Fruit fly (Drosophila melanogaster) whole organism, embryonic: ENCODE data around the gene bsk.
A peak's percentile ranks its signal among the peaks of the same experiment; 100 is the strongest.

Experiments used
- Abd-B ChIP-seq: fragments of 200-800 bp; sonication (Bioruptor generic); optimal IDR thresholded peaks from 2 replicates; lab custom pipeline; 2018; ENCODE audit warnings: missing biosample characterization, mild to moderate bottlenecking, missing genetic modification characterization, moderate library complexity
- CG13775 ChIP-seq: fragments of 200-800 bp; sonication (Bioruptor generic); optimal IDR thresholded peaks from 3 replicates; lab custom pipeline; 2017; ENCODE audit warnings: missing biosample characterization, mild to moderate bottlenecking, missing genetic modification characterization
- CG15601 ChIP-seq: fragments of 200-800 bp; sonication (Bioruptor generic); optimal IDR thresholded peaks from 3 replicates; lab custom pipeline; 2019; ENCODE audit warnings: missing biosample characterization, mild to moderate bottlenecking, missing genetic modification characterization, moderate library complexity
- CG1603 ChIP-seq: fragments of 200-800 bp; sonication (Bioruptor generic); optimal IDR thresholded peaks from 2 replicates; lab custom pipeline; 2019; ENCODE audit warnings: missing biosample characterization, mild to moderate bottlenecking, missing genetic modification characterization, moderate library complexity
- CG18619 ChIP-seq: fragments of 200-800 bp; sonication (Bioruptor generic); optimal IDR thresholded peaks from 3 replicates; lab custom pipeline; 2017; ENCODE audit warnings: missing biosample characterization, mild to moderate bottlenecking, missing genetic modification characterization
- CG2199 ChIP-seq: fragments of 200-800 bp; sonication (Bioruptor generic); IDR thresholded peaks from 3 replicates; pipeline ENCODE4 v1.3.6; 2022; ENCODE audit warnings: missing biosample characterization, missing genetic modification characterization
- CG30020 ChIP-seq: fragments of 200-800 bp; optimal IDR thresholded peaks from 2 replicates; lab custom pipeline; 2019; ENCODE audit warnings: missing biosample characterization, mild to moderate bottlenecking, missing genetic modification characterization, moderate library complexity
- CG34376 ChIP-seq: fragments of 200-800 bp; sonication (Bioruptor generic); optimal IDR thresholded peaks from 2 replicates; lab custom pipeline; 2018; ENCODE audit warnings: missing biosample characterization, mild to moderate bottlenecking, missing genetic modification characterization
- CG3726 ChIP-seq: fragments of 200-800 bp; sonication (Bioruptor generic); IDR thresholded peaks from 3 replicates; pipeline ENCODE4, ENCODE4 v1.3.6; 2022; ENCODE audit warnings: missing biosample characterization, missing genetic modification characterization
- CG6654 ChIP-seq: fragments of 200-800 bp; sonication (Bioruptor generic); optimal IDR thresholded peaks from 2 replicates; lab custom pipeline; 2017; ENCODE audit warnings: missing biosample characterization, mild to moderate bottlenecking, missing genetic modification characterization
- CG6791 ChIP-seq: fragments of 200-800 bp; sonication (Bioruptor generic); IDR thresholded peaks from 3 replicates; pipeline ENCODE4 v1.3.6; 2022; ENCODE audit warnings: missing biosample characterization, missing genetic modification characterization; ENCODE audit not compliant: partially characterized antibody
- CG6813 ChIP-seq: fragments of 200-800 bp; sonication (Bioruptor generic); optimal IDR thresholded peaks from 2 replicates; lab custom pipeline; 2017; ENCODE audit warnings: missing biosample characterization, missing genetic modification characterization, mild to moderate bottlenecking, moderate library complexity, missing genetic modification reagents
- CG7839 ChIP-seq: fragments of 200-800 bp; sonication (Bioruptor generic); optimal IDR thresholded peaks from 3 replicates; lab custom pipeline; 2018; ENCODE audit warnings: missing biosample characterization, mild to moderate bottlenecking, missing genetic modification characterization, moderate library complexity
- CG9215 ChIP-seq: fragments of 200-800 bp; sonication (Bioruptor generic); IDR thresholded peaks from 2 replicates; pipeline ENCODE4 v1.3.6; 2022; ENCODE audit warnings: missing biosample characterization, missing genetic modification characterization
- CG9437 ChIP-seq: fragments of 200-800 bp; sonication (Bioruptor generic); optimal IDR thresholded peaks from 2 replicates; lab custom pipeline; 2018; ENCODE audit warnings: missing biosample characterization, mild to moderate bottlenecking, missing genetic modification characterization
- CG9727 ChIP-seq: fragments of 200-800 bp; sonication (Bioruptor generic); optimal IDR thresholded peaks from 3 replicates; lab custom pipeline; 2017; ENCODE audit warnings: missing biosample characterization, mild to moderate bottlenecking, missing genetic modification characterization
- CrebB ChIP-seq: fragments of 200-800 bp; sonication (Bioruptor generic); optimal IDR thresholded peaks from 3 replicates; lab custom pipeline; 2018; ENCODE audit warnings: missing biosample characterization, mild to moderate bottlenecking, missing genetic modification characterization
- Doc2 ChIP-seq: fragments of 200-800 bp; sonication (Bioruptor generic); IDR thresholded peaks from 2 replicates; pipeline ENCODE4 v1.3.6; 2022; ENCODE audit warnings: missing biosample characterization, missing genetic modification characterization
- E2f1 ChIP-seq: fragments of 200-800 bp; sonication (Bioruptor generic); IDR thresholded peaks from 2 replicates; pipeline ENCODE4 v1.3.6; 2022; ENCODE audit warnings: missing biosample characterization, missing genetic modification characterization
- ERR ChIP-seq: fragments of 200-800 bp; sonication (Bioruptor generic); optimal IDR thresholded peaks from 2 replicates; lab custom pipeline; 2016; ENCODE audit warnings: missing biosample characterization, missing genetic modification characterization
- H2.0 ChIP-seq: fragments of 200-800 bp; sonication (Bioruptor generic); IDR thresholded peaks from 2 replicates; pipeline ENCODE4 v1.3.6; 2022; ENCODE audit warnings: missing biosample characterization, missing genetic modification characterization
- HLH54F ChIP-seq: fragments of 200-800 bp; sonication (Bioruptor generic); optimal IDR thresholded peaks from 3 replicates; lab custom pipeline; 2016; ENCODE audit warnings: missing biosample characterization, missing genetic modification characterization
- Hey ChIP-seq: fragments of 200-800 bp; sonication (Bioruptor generic); optimal IDR thresholded peaks from 3 replicates; lab custom pipeline; 2018; ENCODE audit warnings: missing biosample characterization, mild to moderate bottlenecking, missing genetic modification characterization
- Hr3 ChIP-seq: fragments of 200-800 bp; sonication (Bioruptor generic); optimal IDR thresholded peaks from 3 replicates; lab custom pipeline; 2016; ENCODE audit warnings: missing biosample characterization, missing genetic modification characterization
- Rfx ChIP-seq: fragments of 200-800 bp; sonication (Bioruptor generic); IDR thresholded peaks from 2 replicates; pipeline ENCODE4 v1.3.6; 2022; ENCODE audit warnings: missing biosample characterization, missing genetic modification characterization
- al ChIP-seq: fragments of 200-800 bp; sonication (Bioruptor generic); IDR thresholded peaks from 2 replicates; pipeline ENCODE4 v1.3.6; 2022; ENCODE audit warnings: missing biosample characterization, missing genetic modification characterization
- ara ChIP-seq: fragments of 200-800 bp; sonication (Bioruptor generic); IDR thresholded peaks from 2 replicates; pipeline ENCODE4 v1.3.6; 2022; ENCODE audit warnings: missing biosample characterization, missing genetic modification characterization
- az2 ChIP-seq: fragments of 200-800 bp; sonication (Bioruptor generic); optimal IDR thresholded peaks from 3 replicates; lab custom pipeline; 2016; ENCODE audit warnings: missing biosample characterization, missing genetic modification characterization
- bsh ChIP-seq, 2 experiments: fragments of 200-800 bp; sonication (Bioruptor generic); optimal IDR thresholded peaks; 2 replicates each; lab custom pipeline; 2017 to 2018; ENCODE audit warnings: mild to moderate bottlenecking in 2 of 2, missing biosample characterization in 2 of 2, missing genetic modification characterization in 2 of 2, moderate library complexity in 1 of 2
- cad ChIP-seq: fragments of >200 bp; optimal IDR thresholded peaks from 2 replicates; lab custom pipeline; 2017; ENCODE audit warnings: missing biosample characterization, missing genetic modification characterization
- chif ChIP-seq, 2 experiments: fragments of 200-800 bp; sonication (Bioruptor generic); optimal IDR thresholded peaks; 3 replicates each; lab custom pipeline; 2016; ENCODE audit warnings: missing biosample characterization in 2 of 2, missing genetic modification characterization in 2 of 2
- chinmo ChIP-seq: fragments of 200-800 bp; sonication (Bioruptor generic); IDR thresholded peaks from 4 replicates; pipeline ENCODE4 v1.3.6; 2022; ENCODE audit warnings: missing biosample characterization, missing genetic modification characterization; ENCODE audit not compliant: partially characterized antibody
- chm ChIP-seq: fragments of 200-800 bp; sonication (Bioruptor generic); IDR thresholded peaks from 2 replicates; pipeline ENCODE4 v1.3.6; 2022; ENCODE audit warnings: missing biosample characterization, missing genetic modification characterization
- danr ChIP-seq: fragments of 200-800 bp; sonication (Bioruptor generic); IDR thresholded peaks from 2 replicates; pipeline ENCODE4 v1.3.6; 2022; ENCODE audit warnings: missing biosample characterization, missing genetic modification characterization
- dm ChIP-seq: fragments of 200-800 bp; sonication (Bioruptor generic); optimal IDR thresholded peaks from 3 replicates; lab custom pipeline; 2016; ENCODE audit warnings: missing biosample characterization, missing genetic modification characterization
- eve ChIP-seq, 2 experiments: fragments of >200 bp; optimal IDR thresholded peaks; 2 replicates each; lab custom pipeline; 2017; ENCODE audit warnings: missing biosample characterization in 2 of 2, missing genetic modification characterization in 2 of 2
- fd102C ChIP-seq: fragments of 200-800 bp; sonication (Bioruptor generic); optimal IDR thresholded peaks from 2 replicates; lab custom pipeline; 2018; ENCODE audit warnings: missing biosample characterization, mild to moderate bottlenecking, missing genetic modification characterization, moderate library complexity
- fd96Cb ChIP-seq: fragments of 200-800 bp; sonication (Bioruptor generic); optimal IDR thresholded peaks from 2 replicates; lab custom pipeline; 2018; ENCODE audit warnings: missing biosample characterization, mild to moderate bottlenecking, missing genetic modification characterization, moderate library complexity
- gsb ChIP-seq: fragments of 200-800 bp; sonication (Bioruptor generic); IDR thresholded peaks from 2 replicates; pipeline ENCODE4 v1.3.6; 2022; ENCODE audit warnings: missing biosample characterization, missing genetic modification characterization
- h ChIP-seq: fragments of >200 bp; optimal IDR thresholded peaks from 2 replicates; lab custom pipeline; 2017
- mam ChIP-seq: fragments of 200-800 bp; sonication (Bioruptor generic); optimal IDR thresholded peaks from 3 replicates; lab custom pipeline; 2016; ENCODE audit warnings: missing biosample characterization, missing genetic modification characterization
- pnt ChIP-seq: fragments of 200-800 bp; sonication (Bioruptor generic); optimal IDR thresholded peaks from 3 replicates; lab custom pipeline; 2016; ENCODE audit warnings: missing biosample characterization, missing genetic modification characterization
- ranshi ChIP-seq: fragments of 200-800 bp; sonication (Bioruptor generic); IDR thresholded peaks from 2 replicates; pipeline ENCODE4 v1.3.6; 2022; ENCODE audit warnings: missing biosample characterization, missing genetic modification characterization
- schlank ChIP-seq: fragments of 200-800 bp; sonication (Bioruptor generic); optimal IDR thresholded peaks from 2 replicates; lab custom pipeline; 2018; ENCODE audit warnings: missing biosample characterization, mild to moderate bottlenecking, missing genetic modification characterization
- sens ChIP-seq: fragments of 200-800 bp; sonication (Bioruptor generic); peaks from one replicate; lab custom pipeline; 2016; ENCODE audit warnings: missing biosample characterization, missing genetic modification characterization
- seq ChIP-seq: fragments of 200-800 bp; sonication (Bioruptor generic); IDR thresholded peaks from 2 replicates; pipeline ENCODE4 v1.3.6; 2022; ENCODE audit warnings: missing biosample characterization, missing genetic modification characterization
- stc ChIP-seq: fragments of 200-800 bp; sonication (Bioruptor generic); IDR thresholded peaks from 2 replicates; pipeline ENCODE4 v1.3.6; 2022; ENCODE audit warnings: missing biosample characterization, missing genetic modification characterization
- tna ChIP-seq: fragments of 200-800 bp; sonication (Bioruptor generic); IDR thresholded peaks from 2 replicates; pipeline ENCODE4 v1.3.6; 2022; ENCODE audit warnings: missing biosample characterization, missing genetic modification characterization; ENCODE audit not compliant: partially characterized antibody
- tup ChIP-seq: fragments of 200-800 bp; sonication (Bioruptor generic); optimal IDR thresholded peaks from 2 replicates; lab custom pipeline; 2016; ENCODE audit warnings: missing biosample characterization, mild to moderate bottlenecking, missing genetic modification characterization, moderate library complexity
- twi ChIP-seq: fragments of 200-800 bp; optimal IDR thresholded peaks from 2 replicates; lab custom pipeline; 2019; ENCODE audit warnings: missing biosample characterization, mild to moderate bottlenecking, missing genetic modification characterization, moderate library complexity
- unc-4 ChIP-seq: fragments of 200-800 bp; sonication (Bioruptor generic); IDR thresholded peaks from 2 replicates; pipeline ENCODE4 v1.3.6; 2022; ENCODE audit warnings: missing biosample characterization, missing genetic modification characterization; ENCODE audit not compliant: partially characterized antibody

Gene bsk

DNA sequence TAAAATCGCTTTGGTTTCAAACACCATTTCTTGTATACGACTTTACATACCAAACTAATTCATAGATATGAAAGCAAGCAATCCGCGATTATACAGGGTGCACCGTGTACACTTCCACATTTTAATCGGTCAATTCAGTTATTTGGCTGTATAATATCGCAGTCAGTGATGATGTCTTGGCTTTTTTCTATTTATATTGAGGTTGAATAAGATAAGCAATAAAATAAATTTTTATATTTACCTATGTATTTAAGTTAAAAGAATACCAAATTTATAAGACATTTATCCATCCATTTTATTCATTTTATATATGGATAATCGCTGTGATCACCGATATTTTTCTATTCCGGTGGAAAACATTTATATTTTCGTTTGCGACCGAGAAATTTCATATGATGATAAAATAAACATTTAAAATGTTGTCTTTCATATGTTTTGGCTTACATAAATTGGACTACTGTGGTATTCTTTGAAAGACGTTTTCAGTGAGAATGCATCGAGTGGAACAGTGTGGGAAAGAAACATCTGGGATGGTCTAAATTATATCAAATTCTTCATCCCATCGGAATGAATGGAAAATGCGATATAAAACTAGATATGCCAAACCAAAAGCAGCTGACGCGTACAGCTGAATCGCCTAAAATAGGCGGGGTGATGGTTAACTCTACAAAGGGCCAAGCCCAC is 23.4 kb downstream of the bsk start, which contains the start of gene CG5708 (continued):
- no peak for TF ChIP-seq CG2199
- TF ChIP-seq Doc2 (GFP tag; lab: Robert Waterston, UW): no peak
- peak; percentile 99 for TF ChIP-seq CG30020 (tag; lab: Kevin White, UChicago)
- no peak for TF ChIP-seq pnt
- peak; percentile 47; the same call in 1 of the 2 replicates for TF ChIP-seq unc-4 (GFP tag; lab: Robert Waterston, UW)
- no peak for TF ChIP-seq stc (GFP tag; lab: Robert Waterston, UW)
- TF ChIP-seq chm (GFP tag; lab: Robert Waterston, UW): no peak
- TF ChIP-seq fd96Cb (tag; lab: Kevin White, UChicago): no peak
- no peak for TF ChIP-seq ERR (GFP tag; lab: Kevin White, UChicago)
- no peak for TF ChIP-seq h (lab: Kevin White, UChicago)
- TF ChIP-seq CG9437 (GFP tag; lab: Kevin White, UChicago): no peak
- TF ChIP-seq danr (GFP tag; lab: Robert Waterston, UW): no peak
- TF ChIP-seq ranshi (GFP tag; lab: Robert Waterston, UW): no peak
- TF ChIP-seq CG7839: no peak
- no peak for TF ChIP-seq CrebB (tag; lab: Kevin White, UChicago)
- TF ChIP-seq tup (GFP tag; lab: Kevin White, UChicago): no peak
- no peak for TF ChIP-seq cad (GFP tag; lab: Kevin White, UChicago)
- TF ChIP-seq tna (GFP tag; lab: Robert Waterston, UW): no peak
- peak; percentile 5 for TF ChIP-seq HLH54F (GFP tag; lab: Kevin White, UChicago)
- no peak for TF ChIP-seq mam
- TF ChIP-seq CG1603 (tag; lab: Kevin White, UChicago): peak; percentile 86
- TF ChIP-seq CG6813: no peak
- no peak for TF ChIP-seq chinmo (GFP tag; lab: Robert Waterston, UW)
- TF ChIP-seq E2f1: no peak
- peak; percentile 35 for TF ChIP-seq sens (GFP tag; lab: Kevin White, UChicago)
- TF ChIP-seq CG34376: no peak
- TF ChIP-seq CG18619 (GFP tag; lab: Kevin White, UChicago): no peak
- TF ChIP-seq CG6791 (GFP tag; lab: Robert Waterston, UW): peak; percentile 32; the same call in 1 of the 3 replicates
- no peak for TF ChIP-seq bsh (GFP tag; optimal IDR thresholded peaks at IDR 0.05; lab: Kevin White, UChicago)
- no peak for TF ChIP-seq az2 (GFP tag; lab: Kevin White, UChicago)
- TF ChIP-seq CG3726 (GFP tag; lab: Robert Waterston, UW): no peak
- TF ChIP-seq Hey: no peak
- TF ChIP-seq chif (GFP tag; optimal IDR thresholded peaks at IDR 0.05; lab: Kevin White, UChicago): no peak
- TF ChIP-seq ara: no peak
- no peak for TF ChIP-seq eve (GFP tag; optimal IDR thresholded peaks at IDR 0.05; lab: Kevin White, UChicago)
- no peak for TF ChIP-seq CG6654 (GFP tag; lab: Kevin White, UChicago)
- TF ChIP-seq Hr3 (GFP tag; lab: Kevin White, UChicago): no peak
- no peak for TF ChIP-seq seq (GFP tag; lab: Robert Waterston, UW)
- no peak for TF ChIP-seq gsb (GFP tag; lab: Robert Waterston, UW)
- TF ChIP-seq dm (GFP tag; lab: Kevin White, UChicago): no peak
- TF ChIP-seq schlank: no peak
- TF ChIP-seq Abd-B (GFP tag; lab: Kevin White, UChicago): peak; percentile 51
- TF ChIP-seq al: no peak
- TF ChIP-seq Rfx (GFP tag; lab: Robert Waterston, UW): peak; percentile 45; the same call in 1 of the 2 replicates
- no peak for TF ChIP-seq CG9215 (GFP tag; lab: Robert Waterston, UW)
- TF ChIP-seq fd102C: no peak
- peak; percentile 17 for TF ChIP-seq CG13775 (GFP tag; lab: Kevin White, UChicago)
- TF ChIP-seq H2.0 (GFP tag; lab: Robert Waterston, UW): no peak
- TF ChIP-seq CG9727: no peak
- TF ChIP-seq CG15601: no peak
- no peak for TF ChIP-seq twi (tag; lab: Kevin White, UChicago)
